Worm (Caenorhabditis elegans) whole organism, early embryonic: ENCODE results near the gene egg-3.

Experiments
- B0310.2 ChIP-seq: sonication (generic microtip); optimal IDR thresholded peaks from 2 replicates; lab custom pipeline; 2016; ENCODE audit warnings: mild to moderate bottlenecking, missing genetic modification characterization, missing compliant biosample characterization
- F13C5.2 ChIP-seq: sonication (generic microtip); optimal IDR thresholded peaks from 2 replicates; lab custom pipeline; 2017; ENCODE audit warnings: mild to moderate bottlenecking, missing genetic modification characterization, inconsistent platforms, missing compliant biosample characterization
- aly-1 ChIP-seq: sonication (generic microtip); optimal IDR thresholded peaks from 2 replicates; lab custom pipeline; 2016; ENCODE audit warnings: missing genetic modification characterization, missing compliant biosample characterization
- ama-1 ChIP-seq: fragments of 150-350 bp; optimal IDR thresholded peaks from 2 replicates; lab custom pipeline; 2014
- ceh-13 ChIP-seq: fragments of 200-800 bp; sonication (Bioruptor generic); optimal IDR thresholded peaks from 2 replicates; lab custom pipeline; 2018; ENCODE audit warnings: mild to moderate bottlenecking, missing genetic modification characterization, missing compliant biosample characterization
- ceh-36 ChIP-seq: sonication (generic microtip); optimal IDR thresholded peaks from 2 replicates; lab custom pipeline; 2016; ENCODE audit warnings: missing genetic modification characterization, inconsistent platforms, missing compliant biosample characterization
- ets-7 ChIP-seq: sonication (generic microtip); optimal IDR thresholded peaks from 2 replicates; lab custom pipeline; 2016; ENCODE audit warnings: missing genotype, missing genetic modification characterization, missing compliant biosample characterization
- flt-1 ChIP-seq: fragments of 200-800 bp; sonication (Bioruptor generic); IDR thresholded peaks from 2 replicates; pipeline ENCODE4 v1.3.6; 2022; ENCODE audit warnings: missing genetic modification characterization, missing compliant biosample characterization
- hmbx-1 ChIP-seq: sonication (generic microtip); optimal IDR thresholded peaks from 2 replicates; lab custom pipeline; 2016; ENCODE audit warnings: mild to moderate bottlenecking, missing genetic modification characterization, missing compliant biosample characterization
- hmg-4 ChIP-seq: fragments of 200-800 bp; sonication (Bioruptor generic); optimal IDR thresholded peaks from 2 replicates; lab custom pipeline; 2018; ENCODE audit warnings: mild to moderate bottlenecking, missing genetic modification characterization, missing compliant biosample characterization
- hnd-1 ChIP-seq: sonication (generic microtip); optimal IDR thresholded peaks from 2 replicates; lab custom pipeline; 2016; ENCODE audit warnings: missing genetic modification characterization, missing compliant biosample characterization
- pes-1 ChIP-seq: fragments of 200-800 bp; sonication (Bioruptor generic); IDR thresholded peaks from 2 replicates; pipeline ENCODE4 v1.3.6; 2022; ENCODE audit warnings: missing genetic modification reagents, missing genetic modification characterization, missing compliant biosample characterization
- scrt-1 ChIP-seq: fragments of 200-800 bp; sonication (Bioruptor generic); IDR thresholded peaks from 2 replicates; pipeline ENCODE4 v1.3.6; 2022; ENCODE audit warnings: missing genetic modification characterization, missing compliant biosample characterization
- sea-1 ChIP-seq: fragments of 200-800 bp; sonication (Bioruptor generic); conservative IDR thresholded peaks from 2 replicates; pipeline ENCODE4 v1.3.6; 2022; ENCODE audit warnings: missing genetic modification characterization, missing compliant biosample characterization
- tbx-11 ChIP-seq: fragments of 200-800 bp; sonication (Bioruptor generic); IDR thresholded peaks from 2 replicates; pipeline ENCODE4 v1.3.6; 2022; ENCODE audit warnings: missing genetic modification characterization, missing compliant biosample characterization
- tbx-37 ChIP-seq: fragments of 200-800 bp; sonication (Bioruptor generic); conservative IDR thresholded peaks from 2 replicates; pipeline ENCODE4 v1.3.6; 2022; ENCODE audit warnings: missing genetic modification reagents, missing genetic modification characterization, missing compliant biosample characterization
- tra-4 ChIP-seq: sonication (generic microtip); optimal IDR thresholded peaks from 2 replicates; lab custom pipeline; 2017; ENCODE audit warnings: missing genetic modification characterization, missing compliant biosample characterization

egg-3 gene

ce11 chrII:10867219-10867618, 17.0 kb downstream of the egg-3 start:
- TF ChIP-seq pes-1 (GFP tag; lab: Robert Waterston, UW) (no peak), ceh-36 (tag; lab: Kevin White, UChicago) (no peak), B0310.2 (tag; lab: Kevin White, UChicago) (no peak), hmbx-1 (tag; lab: Kevin White, UChicago) (no peak), tbx-37 (GFP tag; lab: Robert Waterston, UW) (no peak), tbx-11 (GFP tag; lab: Robert Waterston, UW) (no peak), aly-1 (tag; lab: Kevin White, UChicago) (no peak), hnd-1 (tag; lab: Kevin White, UChicago) (no peak), tra-4 (no peak)

DNA sequence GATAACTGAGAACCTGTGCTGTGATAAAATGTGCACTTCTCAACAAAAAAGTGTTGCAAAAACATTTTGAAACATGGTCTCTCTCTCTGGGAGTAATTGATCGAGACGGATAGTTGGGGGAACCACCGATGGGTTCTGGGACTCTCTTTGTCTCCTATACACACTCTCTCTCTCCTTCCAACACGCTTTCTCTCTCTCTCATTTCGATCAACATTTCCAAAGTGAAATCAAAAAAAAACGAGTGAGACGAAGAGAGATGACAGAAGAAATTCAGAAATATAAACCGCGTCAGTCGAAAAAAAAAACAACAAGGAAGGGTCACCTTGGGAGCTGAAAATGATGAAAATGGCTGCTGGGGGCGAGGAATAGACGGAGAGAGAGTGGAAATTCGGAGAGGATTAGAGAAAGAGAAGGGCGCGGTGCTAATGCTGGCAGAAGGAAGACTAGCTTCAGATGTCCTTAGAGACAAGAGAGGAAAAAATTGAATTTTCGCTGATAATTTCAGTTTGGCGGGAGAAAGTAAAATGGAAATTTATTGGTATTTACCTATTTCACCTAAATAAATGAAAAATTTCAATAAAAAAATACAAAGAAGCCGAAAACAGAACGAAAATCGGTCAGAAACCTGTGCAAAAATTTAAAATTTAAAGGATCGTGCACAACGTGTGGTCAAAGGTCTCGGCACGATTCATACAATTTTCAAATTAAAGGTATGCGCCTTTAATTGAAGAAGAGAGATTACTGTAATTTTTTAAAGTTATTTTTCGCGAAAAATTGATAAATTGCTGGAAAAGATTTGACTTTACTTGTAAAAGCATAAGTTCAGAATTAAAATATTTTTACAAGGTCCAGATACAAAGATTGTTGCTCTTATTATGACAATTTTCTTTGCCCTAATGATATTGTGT, 21.2 kb downstream of the egg-3 start:
- TF ChIP-seq scrt-1 (no peak), B0310.2 (tag; lab: Kevin White, UChicago) (no peak), aly-1 (tag; lab: Kevin White, UChicago) (no peak), ama-1 (no peak), tra-4 (no peak), ceh-13 (GFP tag; lab: Kevin White, UChicago) (no peak), flt-1 (GFP tag; lab: Robert Waterston, UW) (no peak), sea-1 (GFP tag; lab: Robert Waterston, UW) (no peak), F13C5.2 (no peak), tbx-37 (GFP tag; lab: Robert Waterston, UW) (no peak), pes-1 (GFP tag; lab: Robert Waterston, UW) (no peak), ets-7 (tag; lab: Kevin White, UChicago) (no peak), ceh-36 (tag; lab: Kevin White, UChicago) (no peak), hnd-1 (tag; lab: Kevin White, UChicago) (no peak), hmbx-1 (tag; lab: Kevin White, UChicago) (no peak), hmg-4 (GFP tag; lab: Kevin White, UChicago) (no peak), tbx-11 (GFP tag; lab: Robert Waterston, UW) (no peak)

ce11 chrII:10861723-10862486, 22.3 kb downstream of the egg-3 start:
- TF ChIP-seq scrt-1 (no peak), aly-1 (tag; lab: Kevin White, UChicago) (no peak), ama-1 (no peak), hnd-1 (tag; lab: Kevin White, UChicago) (no peak), sea-1 (GFP tag; lab: Robert Waterston, UW) (no peak), tra-4 (no peak), pes-1 (GFP tag; lab: Robert Waterston, UW) (no peak)

- no peak for TF ChIP-seq ama-1
- no peak for TF ChIP-seq tbx-37 (GFP tag; lab: Robert Waterston, UW)
- no peak for TF ChIP-seq B0310.2 (tag; lab: Kevin White, UChicago)
- TF ChIP-seq pes-1 (GFP tag; lab: Robert Waterston, UW): no peak
These were observed 22.9 kb downstream of the egg-3 start for ce11 chrII:10861305-10861704.

ce11 chrII:10860840-10861239, 23.4 kb downstream of the egg-3 start, which contains the start of gene M106.3:
M106.3 (minus strand) TSS chrII:10860909.
- TF ChIP-seq ceh-36 (tag; lab: Kevin White, UChicago) (no peak), tra-4 (no peak), sea-1 (GFP tag; lab: Robert Waterston, UW) (no peak), pes-1 (GFP tag; lab: Robert Waterston, UW) (no peak), tbx-11 (GFP tag; lab: Robert Waterston, UW) (no peak), F13C5.2 (no peak), scrt-1 (no peak), hmg-4 (GFP tag; lab: Kevin White, UChicago) (no peak), flt-1 (GFP tag; lab: Robert Waterston, UW) (no peak), ama-1 (no peak), hnd-1 (tag; lab: Kevin White, UChicago) (no peak)

ce11 chrII:10859359-10859758, 24.9 kb downstream of the egg-3 start:
- TF ChIP-seq tbx-37 (GFP tag; lab: Robert Waterston, UW) (no peak), hnd-1 (tag; lab: Kevin White, UChicago) (no peak), hmg-4 (GFP tag; lab: Kevin White, UChicago) (no peak), sea-1 (GFP tag; lab: Robert Waterston, UW) (no peak), ama-1 (no peak), ets-7 (tag; lab: Kevin White, UChicago) (no peak), pes-1 (GFP tag; lab: Robert Waterston, UW) (no peak), flt-1 (GFP tag; lab: Robert Waterston, UW) (no peak)

DNA sequence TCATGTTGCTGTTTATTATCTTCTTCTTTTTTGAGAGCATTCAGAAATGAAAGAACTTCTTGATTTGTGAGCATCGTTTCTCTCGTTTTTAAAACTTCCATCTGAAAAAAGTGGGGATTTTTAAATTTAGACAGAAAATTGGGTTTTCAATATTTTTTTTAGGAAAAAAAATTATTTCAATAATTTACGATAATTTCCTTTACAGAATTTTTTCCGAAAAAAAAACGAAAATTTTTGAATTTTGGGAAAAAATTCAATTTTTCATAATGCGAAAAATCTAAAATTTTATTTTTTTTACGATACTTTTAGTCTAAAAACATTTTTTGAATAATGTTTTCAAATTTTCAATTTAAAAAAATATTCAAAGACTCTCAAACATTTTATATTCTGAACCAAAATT, 27.2 kb downstream of the egg-3 start, which contains the start of gene M106.7:
Gene M106.7 (minus strand): TSS at position 101 of the 400 bp plus-strand sequence.
- TF ChIP-seq ets-7 (tag; lab: Kevin White, UChicago): no peak
- no peak for TF ChIP-seq hmbx-1 (tag; lab: Kevin White, UChicago)
- no peak for TF ChIP-seq scrt-1
